Worm (Caenorhabditis elegans): ENCODE measurements around the gene mes-4.

The mes-4 gene

DNA sequence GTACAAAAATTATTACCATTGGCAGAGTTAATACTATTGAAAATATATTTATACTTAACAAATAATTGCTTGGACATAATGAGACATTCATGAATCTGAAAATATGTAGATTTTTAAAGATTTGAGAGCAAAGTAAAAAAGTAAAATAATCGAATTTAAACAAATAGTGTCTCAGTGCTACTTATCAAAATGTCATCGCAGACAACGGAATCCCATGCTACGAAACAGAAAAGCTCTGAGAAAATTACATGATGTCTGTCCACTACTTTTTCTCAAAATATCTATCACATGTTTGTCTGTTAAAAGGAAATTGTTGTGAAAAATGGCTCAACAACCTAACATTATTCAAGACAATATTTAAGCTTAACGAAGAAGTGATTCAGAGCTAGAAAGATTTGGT, 47.0 kb upstream of the mes-4 start, which contains the start of gene T10G3.4:
Gene T10G3.4, minus strand, starts transcription at position 101 of the 400 bp plus-strand sequence.
- peak; percentile 8 for TF ChIP-seq nhr-71 (tag; optimal IDR thresholded peaks at IDR 0.05)
- no peak for TF ChIP-seq C16A3.4 (tag; optimal IDR thresholded peaks at IDR 0.05)
- TF ChIP-seq F16B12.6 (tag; optimal IDR thresholded peaks at IDR 0.05): no peak
- no peak for TF ChIP-seq unc-130 (tag; optimal IDR thresholded peaks at IDR 0.05)
- TF ChIP-seq jun-1 (tag; optimal IDR thresholded peaks at IDR 0.05): no peak
- TF ChIP-seq ceh-90 (tag; optimal IDR thresholded peaks at IDR 0.05): no peak
- TF ChIP-seq fkh-8 (tag; optimal IDR thresholded peaks at IDR 0.05): peak; percentile 7

DNA sequence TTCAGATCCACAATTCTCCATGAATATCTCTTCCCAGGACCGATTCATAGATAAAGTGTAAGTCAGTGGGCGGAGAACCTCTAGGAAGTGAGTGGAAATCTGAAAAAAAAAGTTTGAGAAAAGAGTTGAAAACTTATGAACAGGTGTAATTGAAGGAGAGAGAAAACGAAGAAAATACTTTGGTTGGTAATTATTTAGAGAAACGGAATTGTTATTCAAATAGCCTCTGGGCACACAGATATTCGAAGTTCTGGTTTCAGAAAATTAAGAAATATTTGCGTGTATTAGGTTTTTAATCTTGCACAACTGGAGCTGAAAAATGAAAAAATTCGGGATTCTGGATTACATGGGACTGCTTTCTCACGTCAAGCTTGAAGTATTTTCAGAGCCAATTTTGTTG, 42.4 kb upstream of the mes-4 start, which contains the start of gene T10G3.2:
Gene T10G3.2, minus strand, starts transcription at position 101 of the 400 bp plus-strand sequence.
- TF ChIP-seq vab-15 (tag; optimal IDR thresholded peaks at IDR 0.05) (no peak), unc-30 (tag; optimal IDR thresholded peaks at IDR 0.05) (no peak), mef-2 (tag; optimal IDR thresholded peaks at IDR 0.05) (no peak), nhr-77 (tag; optimal IDR thresholded peaks at IDR 0.05) (no peak), Y116A8C.19 (tag; optimal IDR thresholded peaks at IDR 0.05; ENCODE audit: borderline replicate concordance) (no peak), nhr-90 (tag; optimal IDR thresholded peaks at IDR 0.05; ENCODE audit: poor library complexity) (no peak), fkh-10 (GFP tag; optimal IDR thresholded peaks at IDR 0.05) (no peak), lin-35 (GFP tag; optimal IDR thresholded peaks at IDR 0.05) (no peak)

DNA sequence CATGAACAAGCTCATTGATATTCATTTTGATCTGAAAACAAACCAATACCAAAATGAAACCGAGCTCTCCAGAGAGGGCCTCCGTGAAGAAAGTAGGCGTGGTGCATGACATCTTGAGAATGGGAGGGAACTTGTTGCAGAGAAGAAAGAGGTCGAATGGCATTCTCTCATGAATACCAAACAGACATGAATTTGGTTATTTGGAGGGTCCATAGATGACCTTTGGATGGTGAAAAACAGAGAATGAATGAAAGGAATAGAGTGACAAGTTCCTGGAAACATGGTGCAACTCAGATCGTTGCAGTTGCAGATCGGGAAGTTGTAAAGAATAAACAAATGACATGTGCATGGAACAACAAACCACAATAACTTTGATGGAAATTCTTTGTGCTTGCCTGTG, 39.0 kb upstream of the mes-4 start, which contains the start of gene T10G3.8:
Gene T10G3.8, minus strand, starts transcription at position 101 of the 400 bp plus-strand sequence.
- TF ChIP-seq nhr-20 (tag; optimal IDR thresholded peaks at IDR 0.05) (no peak), efl-1 (optimal IDR thresholded peaks at IDR 0.05) (no peak), efl-1 (GFP tag; optimal IDR thresholded peaks at IDR 0.05 in 1 of 2) (peak in 1 of 2 experiments; percentile 66)

DNA sequence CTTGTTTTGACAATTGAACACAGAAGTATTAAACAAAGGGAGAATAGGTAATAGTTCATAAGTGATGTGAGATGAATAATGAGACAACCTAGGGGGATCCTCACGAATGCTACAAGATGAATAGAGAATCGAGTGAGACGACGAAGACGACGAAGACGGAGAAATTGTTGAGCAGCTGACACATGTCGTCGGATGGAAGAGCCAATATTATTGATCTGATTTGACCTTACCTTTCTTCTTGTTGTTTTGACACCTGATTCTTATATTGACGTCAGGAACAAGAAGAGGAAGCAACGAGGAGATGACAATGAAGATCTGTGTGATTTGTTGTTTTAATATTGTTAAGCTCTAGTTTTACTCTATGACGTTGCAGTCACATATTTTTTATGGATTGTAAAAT, 36.1 kb upstream of the mes-4 start, which contains the start of gene T10G3.1:
Gene T10G3.1, minus strand, starts transcription at position 213 of the 400 bp plus-strand sequence.
- TF ChIP-seq dsc-1 (tag; optimal IDR thresholded peaks at IDR 0.05) (no peak), snu-23 (GFP tag; optimal IDR thresholded peaks at IDR 0.05) (peak; percentile 40), rnt-1 (tag; optimal IDR thresholded peaks at IDR 0.05) (peak; percentile 75), nhr-20 (tag; optimal IDR thresholded peaks at IDR 0.05) (peak; percentile 31), nhr-19 (GFP tag; conservative IDR thresholded peaks at IDR 0.05) (peak; percentile 52), isw-1 (GFP tag; IDR thresholded peaks at IDR 0.05) (no peak), unc-98 (GFP tag; IDR thresholded peaks at IDR 0.05) (no peak), lin-13 (GFP tag; optimal IDR thresholded peaks at IDR 0.05) (no peak), lir-3 (tag; optimal IDR thresholded peaks at IDR 0.05; ENCODE audit: poor library complexity) (no peak), ceh-8 (GFP tag; optimal IDR thresholded peaks at IDR 0.05) (no peak), F16B12.6 (tag; optimal IDR thresholded peaks at IDR 0.05) (no peak), grh-1 (GFP tag; IDR thresholded peaks at IDR 0.05) (no peak), pax-3 (tag; optimal IDR thresholded peaks at IDR 0.05) (no peak), nhr-71 (tag; optimal IDR thresholded peaks at IDR 0.05) (peak; percentile 85), unc-130 (tag; optimal IDR thresholded peaks at IDR 0.05) (peak; percentile 37), lin-14 (GFP tag; optimal IDR thresholded peaks at IDR 0.05) (peak; percentile 70), vab-15 (tag; optimal IDR thresholded peaks at IDR 0.05) (no peak), C16A3.4 (tag; optimal IDR thresholded peaks at IDR 0.05) (no peak), nhr-47 (tag; optimal IDR thresholded peaks at IDR 0.05) (no peak), sptf-1 (tag; optimal IDR thresholded peaks at IDR 0.05) (no peak), nhr-237 (tag; optimal IDR thresholded peaks at IDR 0.05) (no peak), nhr-85 (tag) (no peak), nhr-77 (tag; optimal IDR thresholded peaks at IDR 0.05) (no peak), alr-1 (tag; optimal IDR thresholded peaks at IDR 0.05; ENCODE audit: borderline replicate concordance) (no peak), xbp-1 (tag; optimal IDR thresholded peaks at IDR 0.05) (no peak), aha-1 (tag; optimal IDR thresholded peaks at IDR 0.05) (no peak), skn-1 (tag; optimal IDR thresholded peaks at IDR 0.05) (no peak), pqm-1 (tag; optimal IDR thresholded peaks at IDR 0.05) (no peak), fkh-4 (tag; optimal IDR thresholded peaks at IDR 0.05; ENCODE audit: borderline replicate concordance) (no peak), lsy-2 (tag; optimal IDR thresholded peaks at IDR 0.05) (peak; percentile 37 to 44), efl-1 (optimal IDR thresholded peaks at IDR 0.05) (peak in 1 of 2 experiments; percentile 22), efl-1 (GFP tag; optimal IDR thresholded peaks at IDR 0.05 in 1 of 2) (peak in 1 of 2 experiments; percentile 56), nhr-90 (tag; optimal IDR thresholded peaks at IDR 0.05; ENCODE audit: poor library complexity) (no peak), hlh-4 (tag; optimal IDR thresholded peaks at IDR 0.05) (no peak), pag-3 (tag; optimal IDR thresholded peaks at IDR 0.05; ENCODE audit: borderline replicate concordance, insufficient read depth) (no peak), mdl-1 (tag; optimal IDR thresholded peaks at IDR 0.05) (no peak), snpc-4 (tag; optimal IDR thresholded peaks at IDR 0.05) (no peak), tbx-2 (tag; optimal IDR thresholded peaks at IDR 0.05) (peak; percentile 8)

Data from whole organism, L1 larva.